Fruit fly (Drosophila melanogaster) whole organism, wandering third instar larva: ENCODE measurements around the gene CG8369.

Experiments
- Abd-B ChIP-seq: fragments of >200 bp; optimal IDR thresholded peaks from 2 replicates; lab custom pipeline; 2017; ENCODE audit warnings: missing biosample characterization, missing genetic modification characterization
- Dfd ChIP-seq: fragments of >200 bp; optimal IDR thresholded peaks from 2 replicates; lab custom pipeline; 2017; ENCODE audit warnings: missing biosample characterization, missing genetic modification characterization
- Dif ChIP-seq: fragments of 200-275, 200-300 bp; sonication (Bioruptor generic); optimal IDR thresholded peaks from 2 replicates; lab custom pipeline; 2018; ENCODE audit warnings: missing biosample characterization, missing genetic modification characterization; ENCODE audit not compliant: partially characterized antibody
- Hr78 ChIP-seq: fragments of >200 bp; optimal IDR thresholded peaks from 2 replicates; lab custom pipeline; 2017; ENCODE audit warnings: missing biosample characterization, missing genetic modification characterization
- Myc ChIP-seq: fragments of >200 bp; optimal IDR thresholded peaks from 2 replicates; lab custom pipeline; 2017
- h ChIP-seq: fragments of 200-800 bp; sonication (Bioruptor generic); optimal IDR thresholded peaks from 3 replicates; lab custom pipeline; 2016; ENCODE audit warnings: missing biosample characterization, mild to moderate bottlenecking, missing genetic modification characterization
- lola ChIP-seq: fragments of >200 bp; optimal IDR thresholded peaks from 2 replicates; lab custom pipeline; 2017; ENCODE audit warnings: missing biosample characterization, missing genetic modification characterization
- pan ChIP-seq: fragments of >200 bp; optimal IDR thresholded peaks from 2 replicates; lab custom pipeline; 2017
- psq ChIP-seq: fragments of 200-800 bp; sonication (Bioruptor generic); optimal IDR thresholded peaks from 3 replicates; lab custom pipeline; 2017; ENCODE audit warnings: missing biosample characterization, mild to moderate bottlenecking, missing genetic modification characterization, moderate library complexity

DNA sequence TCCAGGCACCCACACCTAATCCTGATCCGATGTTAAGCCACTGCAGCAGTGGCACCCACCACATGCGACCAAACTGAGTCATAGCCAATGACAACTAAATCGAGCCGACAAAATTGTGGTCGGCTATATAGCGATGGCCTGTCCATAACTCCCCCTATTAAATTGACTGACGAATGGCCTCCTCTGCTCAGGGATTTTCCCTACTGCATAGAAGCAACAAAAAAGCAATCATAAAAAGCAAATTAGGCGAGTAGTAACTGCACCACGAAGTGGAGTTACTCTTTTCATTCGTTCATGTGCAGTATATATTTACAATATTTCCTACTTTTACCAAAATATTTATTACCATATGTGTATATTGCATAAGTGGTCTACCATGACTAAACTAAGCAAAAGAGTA lies 49.2 kb upstream of the CG8369 start, which contains the start of gene CG13318:
- TF ChIP-seq psq (GFP tag; lab: Kevin White, UChicago) (no peak), pan (no peak), lola (no peak), Dif (no peak), Hr78 (GFP tag; lab: Kevin White, UChicago) (no peak), Myc (lab: Kevin White, UChicago) (no peak), h (GFP tag; lab: Kevin White, UChicago) (no peak), Abd-B (no peak), Dfd (no peak)
